Fruit fly (Drosophila melanogaster): ENCODE results near the gene lsn.
A peak's percentile ranks its signal among the peaks of the same experiment; 100 is the strongest.

The lsn gene

dm6 chr3R:21828785-21829486 lies 36.0 kb upstream of the lsn start (continued):
- peak; percentile 19 for TF ChIP-seq CG4617 (GFP tag; optimal IDR thresholded peaks at IDR 0.05; ENCODE audit: borderline replicate concordance)
- no peak for TF ChIP-seq cwo (GFP tag; optimal IDR thresholded peaks at IDR 0.05)
- TF ChIP-seq slou (GFP tag; optimal IDR thresholded peaks at IDR 0.05), result no peak
- peak; percentile 92 for TF ChIP-seq trem (tag; optimal IDR thresholded peaks at IDR 0.05)
- no peak for TF ChIP-seq Fer1 (GFP tag; optimal IDR thresholded peaks at IDR 0.05)
- no peak for TF ChIP-seq CG10274 (GFP tag; optimal IDR thresholded peaks at IDR 0.05)
- peak; percentile 86 for TF ChIP-seq CG31441 (GFP tag; IDR thresholded peaks at IDR 0.05)
- no peak for TF ChIP-seq Hmx (GFP tag; optimal IDR thresholded peaks at IDR 0.05)
- TF ChIP-seq CG2678 (tag; optimal IDR thresholded peaks at IDR 0.05), result peak; percentile 76
- TF ChIP-seq Atf6 (GFP tag; IDR thresholded peaks at IDR 0.05), result no peak
- TF ChIP-seq CG10209 (GFP tag; optimal IDR thresholded peaks at IDR 0.05), result peak; percentile 54
- peak; percentile 79 for TF ChIP-seq CG7839 (tag; optimal IDR thresholded peaks at IDR 0.05)
- TF ChIP-seq amos (GFP tag; IDR thresholded peaks at IDR 0.05; ENCODE audit: partially characterized antibody), result no peak
- peak; percentile 68 for TF ChIP-seq CG4820 (GFP tag; optimal IDR thresholded peaks at IDR 0.05)
- TF ChIP-seq sisA (GFP tag; IDR thresholded peaks at IDR 0.05), result peak; percentile 61
- peak; percentile 59 for TF ChIP-seq dmrt99B (tag; optimal IDR thresholded peaks at IDR 0.05)
- TF ChIP-seq repo (GFP tag; optimal IDR thresholded peaks at IDR 0.05), result no peak
- TF ChIP-seq esg (GFP tag; conservative IDR thresholded peaks at IDR 0.05), result no peak
- no peak for TF ChIP-seq sima (GFP tag; optimal IDR thresholded peaks at IDR 0.05)
- no peak; the same call in 1 of the 2 replicates for TF ChIP-seq CG4404 (GFP tag; IDR thresholded peaks at IDR 0.05)
- TF ChIP-seq HLH3B (GFP tag; IDR thresholded peaks at IDR 0.05), result peak; percentile 54; the same call in 1 of the 2 replicates
- TF ChIP-seq CG7271 (tag; optimal IDR thresholded peaks at IDR 0.05), result peak; percentile 0
- TF ChIP-seq CG8388 (GFP tag; optimal IDR thresholded peaks at IDR 0.05), result peak; percentile 91
- TF ChIP-seq Mes4 (GFP tag; optimal IDR thresholded peaks at IDR 0.05), result no peak
- TF ChIP-seq shn (GFP tag; optimal IDR thresholded peaks at IDR 0.05), result no peak
- no peak for TF ChIP-seq Meics (GFP tag; optimal IDR thresholded peaks at IDR 0.05)
- TF ChIP-seq sna (GFP tag; IDR thresholded peaks at IDR 0.05; ENCODE audit: partially characterized antibody), result no peak
- peak; percentile 74 for TF ChIP-seq az2 (GFP tag; optimal IDR thresholded peaks at IDR 0.05)
- no peak for TF ChIP-seq hkb (optimal IDR thresholded peaks at IDR 0.05)
- peak; percentile 71 for TF ChIP-seq hkb (GFP tag; IDR thresholded peaks at IDR 0.05)
- TF ChIP-seq tup (GFP tag; optimal IDR thresholded peaks at IDR 0.05), result no peak
- peak; percentile 60; the same call in 1 of the 2 replicates for TF ChIP-seq lmd (GFP tag; IDR thresholded peaks at IDR 0.05)
- TF ChIP-seq disco-r (GFP tag; optimal IDR thresholded peaks at IDR 0.05), result no peak
- TF ChIP-seq Eip74EF (GFP tag; optimal IDR thresholded peaks at IDR 0.05), result peak in 1 of 2 experiments; percentile 57
- TF ChIP-seq Dbx (GFP tag; IDR thresholded peaks at IDR 0.05), result no peak
- TF ChIP-seq scrt (GFP tag; optimal IDR thresholded peaks at IDR 0.05), result no peak
- TF ChIP-seq CG12236 (GFP tag; optimal IDR thresholded peaks at IDR 0.05), result no peak
- TF ChIP-seq CG9215 (GFP tag; IDR thresholded peaks at IDR 0.05), result 0 out of 2 replicates have a peak, but pooled peaks have one; percentile 12
- TF ChIP-seq CG11093 (GFP tag; IDR thresholded peaks at IDR 0.05), result 0 out of 3 replicates have a peak, but pooled peaks have one; percentile 51
- no peak for TF ChIP-seq Side (GFP tag; optimal IDR thresholded peaks at IDR 0.05)
- TF ChIP-seq emc (GFP tag; optimal IDR thresholded peaks at IDR 0.05), result no peak
- no peak for TF ChIP-seq CG13624 (GFP tag; optimal IDR thresholded peaks at IDR 0.05)
- peak; percentile 87 for TF ChIP-seq gcm (GFP tag; optimal IDR thresholded peaks at IDR 0.05)
- TF ChIP-seq onecut (GFP tag; IDR thresholded peaks at IDR 0.05), result peak; percentile 31; the same call in 1 of the 2 replicates
- peak; percentile 77 for TF ChIP-seq CG16815 (GFP tag; optimal IDR thresholded peaks at IDR 0.05)
- TF ChIP-seq CG4282 (GFP tag; optimal IDR thresholded peaks at IDR 0.05), result no peak
- TF ChIP-seq hbn (GFP tag; IDR thresholded peaks at IDR 0.05; ENCODE audit: partially characterized antibody), result no peak
- TF ChIP-seq Ets65A (GFP tag), result no peak
- no peak for TF ChIP-seq pho (GFP tag; optimal IDR thresholded peaks at IDR 0.05)
- no peak for TF ChIP-seq her (GFP tag; optimal IDR thresholded peaks at IDR 0.05)
